Worm (Caenorhabditis elegans) whole organism, mixed stage, embryonic: ENCODE results near the gene tpra-1.

ENCODE experiments used
- blmp-1 ChIP-seq: fragments of 150-350 bp; optimal IDR thresholded peaks from 2 replicates; lab custom pipeline; 2014; ENCODE audit warnings: missing biosample characterization, missing genetic modification characterization
- nhr-76 ChIP-seq: sonication (generic microtip); optimal IDR thresholded peaks from 2 replicates; lab custom pipeline; 2017; ENCODE audit warnings: missing biosample characterization, missing genetic modification characterization
- pha-4 ChIP-seq: fragments of 150-350 bp; optimal IDR thresholded peaks from 2 replicates; lab custom pipeline; 2018; ENCODE audit warnings: missing biosample characterization, missing genetic modification reagents, missing genetic modification characterization
- tbx-8 ChIP-seq: fragments of 200-800 bp; sonication (Bioruptor generic); optimal IDR thresholded peaks from 2 replicates; lab custom pipeline; 2018; ENCODE audit warnings: mild to moderate bottlenecking, missing genetic modification characterization, moderate library complexity, missing compliant biosample characterization
- unc-39 ChIP-seq: fragments of 150-350 bp; optimal IDR thresholded peaks from 2 replicates; lab custom pipeline; 2014; ENCODE audit warnings: missing biosample characterization, missing genetic modification characterization
- ztf-11 ChIP-seq: fragments of 150-350 bp; optimal IDR thresholded peaks from 2 replicates; lab custom pipeline; 2014; ENCODE audit warnings: missing biosample characterization, missing genetic modification characterization

DNA sequence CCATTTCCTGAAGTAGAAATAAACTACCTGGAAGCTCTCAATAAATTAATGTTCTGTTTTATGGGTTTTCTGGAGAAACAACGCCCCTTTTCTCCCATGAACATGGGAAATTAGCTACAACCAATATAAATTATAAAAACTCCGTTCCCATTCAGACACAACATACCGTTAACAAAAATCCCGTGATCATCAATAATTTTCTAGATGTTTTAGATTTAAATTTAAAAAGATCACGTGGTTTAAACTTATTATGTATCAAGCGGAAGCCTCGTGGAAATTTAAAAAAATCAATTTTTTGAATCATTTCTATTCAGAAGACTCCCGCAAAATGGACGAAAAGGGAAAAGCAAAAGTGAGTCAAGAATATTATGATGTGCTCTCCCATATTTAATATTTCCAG lies 9.6 kb downstream of the tpra-1 start, which contains the start of gene C53B4.2:
- TF ChIP-seq nhr-76 (tag; lab: Kevin White, UChicago) = no peak
- TF ChIP-seq blmp-1 (tag; lab: Kevin White, UChicago) = no peak
- no peak for TF ChIP-seq pha-4
- TF ChIP-seq unc-39 (tag; lab: Kevin White, UChicago) = no peak
- no peak for TF ChIP-seq tbx-8
- TF ChIP-seq ztf-11 (tag; lab: Kevin White, UChicago) = no peak
